Worm (Caenorhabditis elegans) whole organism, midembryonic: ENCODE measurements around the gene col-90.

Source experiments
- T22C8.4 ChIP-seq: fragments of 200-800 bp; sonication (Bioruptor generic); IDR thresholded peaks from 2 replicates; pipeline ENCODE4 v1.3.6; 2022; ENCODE audit warnings: missing genetic modification characterization, missing compliant biosample characterization
- cog-1 ChIP-seq: sonication (generic microtip); optimal IDR thresholded peaks from 2 replicates; lab custom pipeline; 2016; ENCODE audit warnings: missing genetic modification characterization, missing compliant biosample characterization
- flt-1 ChIP-seq: fragments of 200-800 bp; sonication (Bioruptor generic); IDR thresholded peaks from 2 replicates; pipeline ENCODE4 v1.3.6; 2022; ENCODE audit warnings: missing genetic modification characterization, missing compliant biosample characterization
- klf-2 ChIP-seq: fragments of 200-800 bp; sonication (Bioruptor generic); conservative IDR thresholded peaks from 2 replicates; pipeline ENCODE4 v1.3.6; 2022; ENCODE audit warnings: missing genetic modification reagents, missing genetic modification characterization, missing compliant biosample characterization
- med-1 ChIP-seq: sonication (generic microtip); optimal IDR thresholded peaks from 2 replicates; lab custom pipeline; 2017; ENCODE audit warnings: missing genetic modification characterization, mild to moderate bottlenecking, missing compliant biosample characterization, antibody characterized with exemption, missing genetic modification reagents; ENCODE audit not compliant: insufficient read depth
- ref-1 ChIP-seq: fragments of 200-800 bp; sonication (Bioruptor generic); conservative IDR thresholded peaks from 2 replicates; pipeline ENCODE4 v1.3.6; 2022; ENCODE audit warnings: missing genetic modification reagents, missing genetic modification characterization, missing compliant biosample characterization
- tab-1 ChIP-seq: fragments of 200-800 bp; sonication (Bioruptor generic); IDR thresholded peaks from 2 replicates; pipeline ENCODE4 v1.3.6; 2022; ENCODE audit warnings: missing genetic modification characterization, missing compliant biosample characterization
- ztf-23 ChIP-seq: fragments of 200-800 bp; sonication (Bioruptor generic); IDR thresholded peaks from 2 replicates; pipeline ENCODE4 v1.3.6; 2022; ENCODE audit warnings: missing genetic modification reagents, missing genetic modification characterization, missing compliant biosample characterization
- ztf-29 ChIP-seq: fragments of 200-800 bp; sonication (Bioruptor generic); IDR thresholded peaks from 2 replicates; pipeline ENCODE4 v1.3.6; 2022; ENCODE audit warnings: missing genetic modification reagents, missing genetic modification characterization, missing compliant biosample characterization

- TF ChIP-seq cog-1 (tag; lab: Kevin White, UChicago): no peak
- no peak for TF ChIP-seq ztf-23 (GFP tag; lab: Robert Waterston, UW)
- TF ChIP-seq med-1 (GFP tag; lab: Kevin White, UChicago): no peak
- TF ChIP-seq tab-1 (GFP tag; lab: Robert Waterston, UW): no peak
- no peak for TF ChIP-seq ref-1 (GFP tag; lab: Robert Waterston, UW)
- no peak for TF ChIP-seq flt-1 (GFP tag; lab: Robert Waterston, UW)
- no peak for TF ChIP-seq klf-2 (GFP tag; lab: Robert Waterston, UW)
- no peak for TF ChIP-seq T22C8.4 (GFP tag; lab: Robert Waterston, UW)
- no peak for TF ChIP-seq ztf-29 (GFP tag; lab: Robert Waterston, UW)
These were observed 31.0 kb downstream of the col-90 start, which contains the start of gene clp-1 for ce11 chrIII:7979659-7980058.
